Worm (Caenorhabditis elegans): ENCODE measurements around the gene srh-71.

srh-71 gene

ce11 chrII:3096857-3097256, 26.4 kb upstream of the srh-71 start, which contains the start of gene Y25C1A.14:
Y25C1A.14 (minus strand) TSS chrII:3096957.
- no peak for TF ChIP-seq jun-1 (tag; optimal IDR thresholded peaks at IDR 0.05)
- no peak for TF ChIP-seq hif-1 (tag; optimal IDR thresholded peaks at IDR 0.05)
- TF ChIP-seq spr-1 (tag; optimal IDR thresholded peaks at IDR 0.05), result no peak
- TF ChIP-seq R02D3.7 (tag; optimal IDR thresholded peaks at IDR 0.05), result no peak
- TF ChIP-seq dpl-1 (GFP tag; optimal IDR thresholded peaks at IDR 0.05), result no peak
- no peak for TF ChIP-seq ceh-82 (tag; optimal IDR thresholded peaks at IDR 0.05)
- no peak for TF ChIP-seq saeg-2 (GFP tag; IDR thresholded peaks at IDR 0.05)
- no peak for TF ChIP-seq set-16 (GFP tag; IDR thresholded peaks at IDR 0.05)
- no peak for TF ChIP-seq sdz-12 (GFP tag; optimal IDR thresholded peaks at IDR 0.05)
- no peak for TF ChIP-seq nhr-11 (tag; optimal IDR thresholded peaks at IDR 0.05)
- TF ChIP-seq nhr-28 (tag; optimal IDR thresholded peaks at IDR 0.05), result no peak
- no peak for TF ChIP-seq dmd-6 (GFP tag; IDR thresholded peaks at IDR 0.05)
- TF ChIP-seq snpc-4 (tag; optimal IDR thresholded peaks at IDR 0.05), result no peak
- no peak for TF ChIP-seq nhr-41 (GFP tag; IDR thresholded peaks at IDR 0.05)
- TF ChIP-seq Y105C5A.15 (GFP tag; IDR thresholded peaks at IDR 0.05), result no peak
- TF ChIP-seq fkh-10 (GFP tag; optimal IDR thresholded peaks at IDR 0.05), result no peak
- TF ChIP-seq nhr-102 (tag; optimal IDR thresholded peaks at IDR 0.05), result no peak
- TF ChIP-seq F26F4.8 (GFP tag; conservative IDR thresholded peaks at IDR 0.05), result no peak
- TF ChIP-seq zag-1 (tag; optimal IDR thresholded peaks at IDR 0.05), result no peak

- TF ChIP-seq zip-11 (GFP tag; IDR thresholded peaks at IDR 0.05) (no peak), mep-1 (tag; optimal IDR thresholded peaks at IDR 0.05) (no peak), sdz-12 (GFP tag; optimal IDR thresholded peaks at IDR 0.05) (no peak), egl-27 (tag; optimal IDR thresholded peaks at IDR 0.05) (no peak), cey-2 (tag; optimal IDR thresholded peaks at IDR 0.05; ENCODE audit: borderline replicate concordance, insufficient read depth) (no peak), F44E2.7 (GFP tag; IDR thresholded peaks at IDR 0.05) (no peak)
Measured at ce11 chrII:3100546-3100945, 22.8 kb upstream of the srh-71 start, which contains the start of gene srg-24. srg-24 (minus strand) TSS chrII:3100646.

ce11 chrII:3102018-3102417, 21.3 kb upstream of the srh-71 start, which contains the start of gene clec-121:
clec-121 (plus strand) TSS chrII:3102318.
- no peak for TF ChIP-seq mxl-3 (GFP tag; optimal IDR thresholded peaks at IDR 0.05)
- TF ChIP-seq tag-97 (GFP tag; IDR thresholded peaks at IDR 0.05), result no peak
- no peak for TF ChIP-seq ceh-32 (tag; optimal IDR thresholded peaks at IDR 0.05; ENCODE audit: poor library complexity)
- TF ChIP-seq unc-39 (tag; optimal IDR thresholded peaks at IDR 0.05), result no peak
- no peak for TF ChIP-seq spr-3 (GFP tag; optimal IDR thresholded peaks at IDR 0.05)
- no peak for TF ChIP-seq D1046.2 (GFP tag; IDR thresholded peaks at IDR 0.05)
- TF ChIP-seq zfp-2 (tag; optimal IDR thresholded peaks at IDR 0.05), result no peak

DNA sequence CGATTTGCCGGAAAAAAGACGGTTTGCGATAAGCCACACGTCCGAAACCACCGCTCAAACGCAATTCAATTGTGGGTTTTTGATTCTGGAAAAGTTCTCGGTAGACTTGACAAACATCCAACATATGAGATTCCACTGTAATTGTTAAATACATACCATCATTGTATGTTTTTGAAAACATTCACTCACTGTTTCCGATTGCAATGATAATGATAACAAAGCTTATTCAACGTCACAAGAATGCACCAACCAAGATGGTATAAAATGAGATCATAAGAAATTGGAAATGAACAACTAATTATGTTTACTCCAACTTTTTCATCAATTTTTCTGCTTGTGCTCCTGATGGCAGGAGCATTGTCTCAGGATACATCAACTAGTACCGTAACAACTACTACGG, 17.5 kb upstream of the srh-71 start, which contains the start of gene clec-122:
Gene clec-122 (plus strand): TSS at position 301 of the 400 bp plus-strand sequence.
- TF ChIP-seq mxl-3 (GFP tag; optimal IDR thresholded peaks at IDR 0.05) (no peak), mdt-29 (GFP tag; IDR thresholded peaks at IDR 0.05) (no peak), F37D6.2 (tag; optimal IDR thresholded peaks at IDR 0.05) (no peak), T20F7.1 (GFP tag; optimal IDR thresholded peaks at IDR 0.05) (no peak), lin-39 (tag; optimal IDR thresholded peaks at IDR 0.05) (no peak), unc-130 (GFP tag; optimal IDR thresholded peaks at IDR 0.05) (no peak), ama-1 (optimal IDR thresholded peaks at IDR 0.05) (no peak), zip-11 (GFP tag; IDR thresholded peaks at IDR 0.05) (no peak), dve-1 (tag; optimal IDR thresholded peaks at IDR 0.05; ENCODE audit: insufficient read depth) (no peak), Y48G9A.11 (GFP tag; IDR thresholded peaks at IDR 0.05) (no peak), nhr-10 (tag; optimal IDR thresholded peaks at IDR 0.05) (no peak), zip-2 (tag; optimal IDR thresholded peaks at IDR 0.05) (no peak), unc-62 (GFP tag; optimal IDR thresholded peaks at IDR 0.05 in 1 of 2) (no peak), unc-62 (tag; optimal IDR thresholded peaks at IDR 0.05) (no peak), nhr-111 (GFP tag; optimal IDR thresholded peaks at IDR 0.05) (no peak), pha-4 (GFP tag; IDR thresholded peaks at IDR 0.05) (no peak), pha-4 (tag; optimal IDR thresholded peaks at IDR 0.05) (no peak), set-16 (GFP tag; IDR thresholded peaks at IDR 0.05) (no peak), daf-19 (GFP tag; conservative IDR thresholded peaks at IDR 0.05) (no peak)
